Worm (Caenorhabditis elegans): ENCODE results near the gene rnp-5.

- TF ChIP-seq hnd-1 (tag; optimal IDR thresholded peaks at IDR 0.05) (no peak), scrt-1 (GFP tag; IDR thresholded peaks at IDR 0.05) (no peak), ama-1 (optimal IDR thresholded peaks at IDR 0.05) (no peak), hmbx-1 (tag; optimal IDR thresholded peaks at IDR 0.05) (no peak), pes-1 (GFP tag; IDR thresholded peaks at IDR 0.05) (no peak), F13C5.2 (tag; optimal IDR thresholded peaks at IDR 0.05) (no peak), hmg-4 (GFP tag; optimal IDR thresholded peaks at IDR 0.05) (no peak), ceh-36 (tag; optimal IDR thresholded peaks at IDR 0.05) (no peak), flt-1 (GFP tag; IDR thresholded peaks at IDR 0.05) (no peak), tbx-37 (GFP tag; conservative IDR thresholded peaks at IDR 0.05) (no peak)
These were observed 37.3 kb upstream of the rnp-5 start, which contains the start of gene T24C4.10 for ce11 chrIII:891014-891413.
